Worm (Caenorhabditis elegans) whole organism, late embryonic: ENCODE data around the gene E04D5.4.

ENCODE experiments used
- F13H6.1 ChIP-seq: sonication (generic microtip); optimal IDR thresholded peaks from 2 replicates; lab custom pipeline; 2016; ENCODE audit warnings: missing genetic modification characterization, missing compliant biosample characterization
- K09A11.1 ChIP-seq: sonication (generic microtip); optimal IDR thresholded peaks from 2 replicates; lab custom pipeline; 2017; ENCODE audit warnings: antibody characterized with exemption, mild to moderate bottlenecking, missing genetic modification characterization, missing compliant biosample characterization; ENCODE audit not compliant: insufficient read depth
- T23F11.4 ChIP-seq: fragments of 200-800 bp; sonication (Bioruptor generic); optimal IDR thresholded peaks from 2 replicates; lab custom pipeline; 2018; ENCODE audit warnings: mild to moderate bottlenecking, missing genetic modification characterization, missing compliant biosample characterization
- Y22D7AL.16 ChIP-seq: sonication (generic microtip); optimal IDR thresholded peaks from 2 replicates; lab custom pipeline; 2016; ENCODE audit warnings: missing genetic modification characterization, missing compliant biosample characterization
- ama-1 ChIP-seq: fragments of 150-350 bp; optimal IDR thresholded peaks from 2 replicates; lab custom pipeline; 2014
- ceh-14 ChIP-seq: sonication (generic microtip); optimal IDR thresholded peaks from 2 replicates; lab custom pipeline; 2016; ENCODE audit warnings: missing genotype, missing genetic modification characterization, missing compliant biosample characterization
- ceh-19 ChIP-seq: fragments of 200-800 bp; sonication (Bioruptor generic); optimal IDR thresholded peaks from 2 replicates; lab custom pipeline; 2018; ENCODE audit warnings: mild to moderate bottlenecking, missing genetic modification characterization, missing compliant biosample characterization
- ceh-22 ChIP-seq: sonication (generic microtip); optimal IDR thresholded peaks from 2 replicates; lab custom pipeline; 2017; ENCODE audit warnings: missing biosample characterization, missing genetic modification characterization
- ceh-24 ChIP-seq: sonication (generic microtip); optimal IDR thresholded peaks from 2 replicates; lab custom pipeline; 2016; ENCODE audit warnings: mild to moderate bottlenecking, missing genetic modification characterization, missing compliant biosample characterization
- ceh-30 ChIP-seq: fragments of 150-350 bp; optimal IDR thresholded peaks from 2 replicates; lab custom pipeline; 2014; ENCODE audit warnings: missing biosample characterization, missing genetic modification characterization
- ceh-34 ChIP-seq: sonication (generic microtip); optimal IDR thresholded peaks from 2 replicates; lab custom pipeline; 2016; ENCODE audit warnings: mild to moderate bottlenecking, missing genetic modification characterization, missing compliant biosample characterization
- ceh-45 ChIP-seq: fragments of 200-800 bp; sonication (Bioruptor generic); IDR thresholded peaks from 2 replicates; pipeline ENCODE4 v1.3.6; 2022; ENCODE audit warnings: missing genetic modification reagents, missing genetic modification characterization, missing compliant biosample characterization
- ceh-48 ChIP-seq: sonication (generic microtip); optimal IDR thresholded peaks from 2 replicates; lab custom pipeline; 2016; ENCODE audit warnings: missing genetic modification characterization, inconsistent platforms, missing compliant biosample characterization
- dmd-4 ChIP-seq: sonication (generic microtip); optimal IDR thresholded peaks from 2 replicates; lab custom pipeline; 2016; ENCODE audit warnings: borderline replicate concordance, missing genetic modification characterization, missing compliant biosample characterization
- dve-1 ChIP-seq: sonication (generic microtip); optimal IDR thresholded peaks from 2 replicates; lab custom pipeline; 2017; ENCODE audit warnings: antibody characterized with exemption, mild to moderate bottlenecking, missing genetic modification characterization, missing compliant biosample characterization
- elt-2 ChIP-seq: sonication (generic microtip); optimal IDR thresholded peaks from 2 replicates; lab custom pipeline; 2016; ENCODE audit warnings: missing genetic modification reagents, missing genetic modification characterization, missing compliant biosample characterization
- elt-4 ChIP-seq: sonication (generic microtip); optimal IDR thresholded peaks from 2 replicates; lab custom pipeline; 2016; ENCODE audit warnings: missing genetic modification characterization, missing compliant biosample characterization
- ets-4 ChIP-seq: sonication (generic microtip); optimal IDR thresholded peaks from 2 replicates; lab custom pipeline; 2016; ENCODE audit warnings: missing genetic modification characterization, missing compliant biosample characterization
- eyg-1 ChIP-seq: sonication (generic microtip); optimal IDR thresholded peaks from 2 replicates; lab custom pipeline; 2016; ENCODE audit warnings: missing genotype, missing genetic modification characterization, missing compliant biosample characterization
- fkh-10 ChIP-seq: fragments of 150-350 bp; optimal IDR thresholded peaks from 2 replicates; lab custom pipeline; 2014; ENCODE audit warnings: missing biosample characterization, missing genetic modification reagents, missing genetic modification characterization
- hlh-13 ChIP-seq: fragments of 200-800 bp; sonication (Bioruptor generic); optimal IDR thresholded peaks from 2 replicates; lab custom pipeline; 2018; ENCODE audit warnings: mild to moderate bottlenecking, missing genetic modification characterization, missing compliant biosample characterization
- hlh-15 ChIP-seq: sonication (generic microtip); optimal IDR thresholded peaks from 2 replicates; lab custom pipeline; 2016; ENCODE audit warnings: missing genetic modification characterization, missing compliant biosample characterization
- hlh-30 ChIP-seq: sonication (generic microtip); optimal IDR thresholded peaks from 2 replicates; lab custom pipeline; 2017; ENCODE audit warnings: antibody characterized with exemption, missing genetic modification characterization, missing compliant biosample characterization; ENCODE audit not compliant: insufficient read depth
- hlh-6 ChIP-seq: sonication (generic microtip); optimal IDR thresholded peaks from 2 replicates; lab custom pipeline; 2016; ENCODE audit warnings: missing genotype, missing genetic modification characterization, missing compliant biosample characterization
- lim-6 ChIP-seq: sonication (generic microtip); optimal IDR thresholded peaks from 2 replicates; lab custom pipeline; 2016; ENCODE audit warnings: missing genetic modification characterization, missing compliant biosample characterization
- lin-11 ChIP-seq: fragments of 200-800 bp; sonication (Bioruptor generic); optimal IDR thresholded peaks from 2 replicates; lab custom pipeline; 2018; ENCODE audit warnings: mild to moderate bottlenecking, missing genetic modification characterization, missing compliant biosample characterization
- madf-2 ChIP-seq: sonication (generic microtip); optimal IDR thresholded peaks from 2 replicates; lab custom pipeline; 2017; ENCODE audit warnings: missing genetic modification characterization, missing compliant biosample characterization
- nfya-1 ChIP-seq: sonication (generic microtip); optimal IDR thresholded peaks from 2 replicates; lab custom pipeline; 2017; ENCODE audit warnings: missing genetic modification characterization, mild to moderate bottlenecking, missing compliant biosample characterization, antibody characterized with exemption, moderate library complexity
- nhr-232 ChIP-seq: sonication (generic microtip); optimal IDR thresholded peaks from 2 replicates; lab custom pipeline; 2016; ENCODE audit warnings: missing genetic modification characterization, missing compliant biosample characterization
- odd-2 ChIP-seq: sonication (generic microtip); optimal IDR thresholded peaks from 2 replicates; lab custom pipeline; 2017; ENCODE audit warnings: antibody characterized with exemption, mild to moderate bottlenecking, missing genetic modification characterization, missing compliant biosample characterization
- pag-3 ChIP-seq: sonication (generic microtip); optimal IDR thresholded peaks from 2 replicates; lab custom pipeline; 2016; ENCODE audit warnings: missing compliant biosample characterization, missing genetic modification characterization, borderline replicate concordance
- pat-9 ChIP-seq: fragments of 200-800 bp; sonication (Bioruptor generic); optimal IDR thresholded peaks from 2 replicates; lab custom pipeline; 2018; ENCODE audit warnings: mild to moderate bottlenecking, missing genetic modification characterization, moderate library complexity, missing compliant biosample characterization
- pax-1 ChIP-seq: fragments of 150-350 bp; optimal IDR thresholded peaks from 2 replicates; lab custom pipeline; 2014; ENCODE audit warnings: missing biosample characterization, missing genetic modification characterization
- pha-2 ChIP-seq: sonication (generic microtip); optimal IDR thresholded peaks from 2 replicates; lab custom pipeline; 2017; ENCODE audit warnings: mild to moderate bottlenecking, missing genetic modification characterization, missing compliant biosample characterization
- pha-4 ChIP-seq: fragments of 150-350 bp; optimal IDR thresholded peaks from 2 replicates; lab custom pipeline; 2018; ENCODE audit warnings: missing biosample characterization, missing genetic modification reagents, missing genetic modification characterization
- pqm-1 ChIP-seq: sonication (generic microtip); optimal IDR thresholded peaks from 2 replicates; lab custom pipeline; 2016; ENCODE audit warnings: missing genetic modification characterization, missing compliant biosample characterization
- pros-1 ChIP-seq: fragments of 150-350 bp; optimal IDR thresholded peaks from 2 replicates; lab custom pipeline; 2014; ENCODE audit warnings: missing biosample characterization, missing genetic modification reagents, missing genetic modification characterization
- ref-2 ChIP-seq: sonication (generic microtip); optimal IDR thresholded peaks from 2 replicates; lab custom pipeline; 2016; ENCODE audit warnings: missing genetic modification characterization, missing compliant biosample characterization
- sdc-2 ChIP-seq: sonication (generic microtip); optimal IDR thresholded peaks from 2 replicates; lab custom pipeline; 2016; ENCODE audit warnings: missing genotype, missing genetic modification characterization, missing compliant biosample characterization
- sox-2 ChIP-seq: fragments of 200-800 bp; sonication (Bioruptor generic); IDR thresholded peaks from 2 replicates; pipeline ENCODE4 v1.3.6; 2022; ENCODE audit warnings: missing genetic modification reagents, missing genetic modification characterization, missing compliant biosample characterization
- sox-4 ChIP-seq: sonication (generic microtip); optimal IDR thresholded peaks from 2 replicates; lab custom pipeline; 2017; ENCODE audit warnings: mild to moderate bottlenecking, missing genetic modification characterization, inconsistent platforms, missing compliant biosample characterization
- syd-9 ChIP-seq: sonication (generic microtip); optimal IDR thresholded peaks from 2 replicates; lab custom pipeline; 2016; ENCODE audit warnings: mild to moderate bottlenecking, missing genetic modification characterization, moderate library complexity, missing compliant biosample characterization
- tbx-2 ChIP-seq: sonication (generic microtip); optimal IDR thresholded peaks from 2 replicates; lab custom pipeline; 2016; ENCODE audit warnings: missing genetic modification characterization, missing compliant biosample characterization
- unc-42 ChIP-seq: sonication (generic microtip); optimal IDR thresholded peaks from 2 replicates; lab custom pipeline; 2016; ENCODE audit warnings: missing genotype, missing genetic modification characterization, missing compliant biosample characterization
- unc-55 ChIP-seq: sonication (generic microtip); optimal IDR thresholded peaks from 2 replicates; lab custom pipeline; 2017; ENCODE audit warnings: missing biosample characterization, missing genetic modification reagents, missing genetic modification characterization
- unc-86 ChIP-seq: sonication (generic microtip); optimal IDR thresholded peaks from 2 replicates; lab custom pipeline; 2016; ENCODE audit warnings: missing genetic modification characterization, missing compliant biosample characterization

Gene E04D5.4

DNA sequence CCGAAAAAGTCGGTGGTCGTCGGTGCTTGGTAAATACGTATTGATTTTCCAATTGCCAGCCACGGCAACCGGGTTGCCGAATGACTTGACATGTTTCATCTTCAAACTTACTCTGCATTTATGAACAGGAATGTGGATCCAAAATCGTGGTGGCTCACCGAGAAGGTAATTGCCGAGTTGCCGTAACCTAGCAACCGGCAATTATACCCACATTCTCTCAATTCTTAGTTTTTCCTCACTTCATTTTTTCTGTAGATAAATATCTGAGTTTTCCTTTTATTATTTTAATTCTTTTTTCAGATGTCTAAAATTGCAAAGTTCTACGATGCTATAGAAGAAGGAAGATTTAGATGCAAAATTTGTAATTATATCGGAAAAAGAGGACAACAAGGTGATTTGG is 12.5 kb downstream of the E04D5.4 start, which contains the start of gene ZK673.4:
Gene ZK673.4, plus strand, starts transcription at position 301 of the 400 bp plus-strand sequence.
- TF ChIP-seq unc-55 (GFP tag; lab: Kevin White, UChicago), result no peak
- TF ChIP-seq odd-2 (tag; lab: Kevin White, UChicago), result no peak
- TF ChIP-seq ceh-30, result no peak
- TF ChIP-seq sdc-2 (tag; lab: Kevin White, UChicago), result no peak
- no peak for TF ChIP-seq unc-86
- TF ChIP-seq pat-9 (tag; lab: Kevin White, UChicago), result no peak

DNA sequence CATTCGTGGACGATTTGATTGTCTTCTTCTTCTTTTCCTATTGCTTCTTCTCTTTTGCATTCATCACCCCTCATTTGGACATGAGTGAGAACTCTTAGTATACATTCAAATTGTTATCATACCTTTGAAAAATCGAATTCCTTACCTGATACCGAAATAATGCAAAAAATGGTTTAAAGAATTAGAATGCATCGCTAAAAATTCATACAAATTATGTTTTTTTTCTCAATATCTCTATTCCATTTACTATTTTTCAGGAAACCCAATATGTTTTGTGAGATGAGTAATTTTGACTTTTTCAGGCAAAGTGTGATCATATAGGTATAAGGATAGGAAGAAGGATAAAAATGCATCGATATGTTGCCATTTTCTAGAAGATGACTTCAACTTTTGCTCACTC is 16.9 kb downstream of the E04D5.4 start, which contains the start of gene ZK673.11:
Gene ZK673.11, plus strand, starts transcription at position 301 of the 400 bp plus-strand sequence.
- TF ChIP-seq ceh-48 (tag; lab: Kevin White, UChicago), result no peak
- no peak for TF ChIP-seq ama-1 (lab: Kevin White, UChicago)
- no peak for TF ChIP-seq fkh-10
- no peak for TF ChIP-seq sox-4
- no peak for TF ChIP-seq K09A11.1 (tag; lab: Kevin White, UChicago)
- TF ChIP-seq T23F11.4 (GFP tag; lab: Kevin White, UChicago), result no peak
- TF ChIP-seq Y22D7AL.16 (tag; lab: Kevin White, UChicago), result no peak
- TF ChIP-seq lin-11, result no peak
- no peak for TF ChIP-seq nhr-232
- TF ChIP-seq pha-4 (tag; lab: Kevin White, UChicago), result no peak
- no peak for TF ChIP-seq ceh-24 (tag; lab: Kevin White, UChicago)
- no peak for TF ChIP-seq eyg-1
- TF ChIP-seq pqm-1 (tag; lab: Kevin White, UChicago), result no peak
- TF ChIP-seq, all 69 proteins: peak for 0

DNA sequence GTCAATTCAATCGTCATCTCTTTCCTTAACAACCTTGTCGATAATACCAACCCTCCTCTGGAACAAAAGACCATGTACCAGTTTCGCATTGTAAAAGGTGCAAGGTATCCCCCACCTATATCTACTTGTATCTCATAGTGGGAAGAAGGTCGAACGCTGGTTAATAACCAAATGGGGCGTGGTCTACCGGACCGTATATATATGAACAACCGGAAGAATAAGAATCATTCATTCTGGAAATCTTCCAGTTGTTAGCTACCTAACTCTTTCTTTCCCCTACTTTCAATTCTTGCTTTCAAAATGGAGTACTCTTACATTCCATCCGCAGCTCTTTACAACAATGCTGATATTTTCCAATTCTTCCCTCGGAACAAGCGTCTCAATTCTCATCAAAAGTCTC is 21.1 kb downstream of the E04D5.4 start, which contains the start of gene ZK673.5:
Gene ZK673.5, plus strand, starts transcription at position 301 of the 400 bp plus-strand sequence.
- TF ChIP-seq ceh-45 (GFP tag; lab: Robert Waterston, UW) (no peak), pax-1 (no peak), madf-2 (no peak), ets-4 (tag; lab: Kevin White, UChicago) (no peak), F13H6.1 (tag; lab: Kevin White, UChicago) (no peak), ceh-19 (GFP tag; lab: Kevin White, UChicago) (no peak), hlh-13 (GFP tag; lab: Kevin White, UChicago) (no peak), pag-3 (tag; lab: Kevin White, UChicago) (no peak), elt-2 (tag; lab: Kevin White, UChicago) (no peak), ceh-14 (tag; lab: Kevin White, UChicago) (no peak), pqm-1 (tag; lab: Kevin White, UChicago) (no peak), ref-2 (tag; lab: Kevin White, UChicago) (no peak), unc-55 (GFP tag; lab: Kevin White, UChicago) (no peak), ceh-22 (tag; lab: Kevin White, UChicago) (no peak), tbx-2 (tag; lab: Kevin White, UChicago) (no peak), dve-1 (tag; lab: Kevin White, UChicago) (no peak), nfya-1 (no peak), hlh-30 (tag; lab: Kevin White, UChicago) (no peak), elt-4 (tag; lab: Kevin White, UChicago) (no peak)
- TF ChIP-seq, all 69 proteins: peak for 0

ce11 chrII:10464230-10464920 is 24.3 kb downstream of the E04D5.4 start, which contains the start of the genes ZK673.6 and sdz-37:
Gene ZK673.6 (minus strand): TSS chrII:10464330.
Gene sdz-37 (plus strand): TSS chrII:10464870.
- TF ChIP-seq lim-6 (no peak), hlh-15 (tag; lab: Kevin White, UChicago) (no peak), syd-9 (no peak), unc-42 (tag; lab: Kevin White, UChicago) (no peak), elt-4 (tag; lab: Kevin White, UChicago) (no peak), tbx-2 (tag; lab: Kevin White, UChicago) (no peak), hlh-6 (tag; lab: Kevin White, UChicago) (no peak), Y22D7AL.16 (tag; lab: Kevin White, UChicago) (no peak), dmd-4 (tag; lab: Kevin White, UChicago) (no peak), dve-1 (tag; lab: Kevin White, UChicago) (no peak), ceh-34 (tag; lab: Kevin White, UChicago) (no peak), elt-2 (tag; lab: Kevin White, UChicago) (no peak), pha-2 (tag; lab: Kevin White, UChicago) (no peak), fkh-10 (no peak), ceh-48 (tag; lab: Kevin White, UChicago) (no peak), sox-2 (GFP tag; lab: Robert Waterston, UW) (no peak), ets-4 (tag; lab: Kevin White, UChicago) (no peak), ceh-24 (tag; lab: Kevin White, UChicago) (no peak), hlh-30 (tag; lab: Kevin White, UChicago) (no peak), pros-1 (tag; lab: Kevin White, UChicago) (no peak)
- TF ChIP-seq, all 69 proteins: peak for 0
